Worm (Caenorhabditis elegans) whole organism, L2 larva: ENCODE data around the gene srg-67.
"Not testable (repeated sequence)": the region's sequence is repeated elsewhere in the genome, so short reads cannot be mapped to it uniquely, and the experiment has no call there.

Source experiments
- C34F6.9 ChIP-seq: fragments of 150-350 bp; optimal IDR thresholded peaks from 2 replicates; lab custom pipeline; 2014; ENCODE audit warnings: missing biosample characterization, missing genetic modification characterization
- F13H6.1 ChIP-seq: sonication (generic microtip); optimal IDR thresholded peaks from 2 replicates; lab custom pipeline; 2016; ENCODE audit warnings: missing genetic modification characterization, missing compliant biosample characterization
- R02D3.7 ChIP-seq: fragments of 150-350 bp; optimal IDR thresholded peaks from 2 replicates; lab custom pipeline; 2014; ENCODE audit warnings: missing biosample characterization, missing genetic modification characterization
- Y55F3AM.14 ChIP-seq: fragments of 200-800 bp; sonication (Bioruptor generic); optimal IDR thresholded peaks from 2 replicates; lab custom pipeline; 2018; ENCODE audit warnings: mild to moderate bottlenecking, missing genetic modification characterization, missing compliant biosample characterization
- alr-1 ChIP-seq: fragments of 150-350 bp; optimal IDR thresholded peaks from 2 replicates; lab custom pipeline; 2014; ENCODE audit warnings: missing biosample characterization, missing genetic modification characterization
- aly-2 ChIP-seq: fragments of 150-350 bp; optimal IDR thresholded peaks from 2 replicates; lab custom pipeline; 2014; ENCODE audit warnings: missing biosample characterization, missing genetic modification characterization
- ama-1 ChIP-seq: fragments of 150-350 bp; optimal IDR thresholded peaks from 2 replicates; lab custom pipeline; 2018; ENCODE audit warnings: inconsistent platforms
- blmp-1 ChIP-seq: sonication (generic microtip); optimal IDR thresholded peaks from 2 replicates; lab custom pipeline; 2017; ENCODE audit warnings: missing genetic modification characterization, mild to moderate bottlenecking, missing compliant biosample characterization, antibody characterized with exemption, moderate library complexity; ENCODE audit not compliant: insufficient read depth
- crh-2 ChIP-seq: sonication (generic microtip); optimal IDR thresholded peaks from 2 replicates; lab custom pipeline; 2017; ENCODE audit warnings: missing biosample characterization, missing genetic modification characterization
- dmd-4 ChIP-seq: sonication (generic microtip); optimal IDR thresholded peaks from 2 replicates; lab custom pipeline; 2017; ENCODE audit warnings: missing biosample characterization, missing genetic modification characterization
- egl-27 ChIP-seq: sonication (generic microtip); optimal IDR thresholded peaks from 3 replicates; lab custom pipeline; 2017; ENCODE audit warnings: missing biosample characterization, missing genetic modification reagents, missing genetic modification characterization
- elt-3 ChIP-seq: sonication (generic microtip); optimal IDR thresholded peaks from 2 replicates; lab custom pipeline; 2017; ENCODE audit warnings: missing biosample characterization, missing genetic modification characterization
- gmeb-1 ChIP-seq: fragments of 150-350 bp; optimal IDR thresholded peaks from 2 replicates; lab custom pipeline; 2014; ENCODE audit warnings: missing biosample characterization, missing genetic modification characterization
- lin-11 ChIP-seq: fragments of 150-350 bp; sonication (generic microtip); optimal IDR thresholded peaks from 2 replicates; lab custom pipeline; 2014; ENCODE audit warnings: missing biosample characterization, missing genetic modification characterization, inconsistent platforms, mixed read lengths
- lin-13 ChIP-seq: fragments of 150-350 bp; optimal IDR thresholded peaks from 2 replicates; lab custom pipeline; 2014; ENCODE audit warnings: missing biosample characterization, missing genetic modification reagents, missing genetic modification characterization
- lin-39 ChIP-seq: fragments of 150-350 bp; optimal IDR thresholded peaks from 2 replicates; lab custom pipeline; 2014; ENCODE audit warnings: missing biosample characterization, missing genetic modification reagents, missing genetic modification characterization
- lsy-2 ChIP-seq, 2 experiments: fragments of 150-350 bp in 1 of 2; sonication (generic microtip) in 1 of 2; optimal IDR thresholded peaks; 2 replicates each; lab custom pipeline; 2014 to 2017; ENCODE audit warnings: missing biosample characterization in 2 of 2, missing genetic modification characterization in 2 of 2
- mbf-1 ChIP-seq: sonication (generic microtip); optimal IDR thresholded peaks from 2 replicates; lab custom pipeline; 2017; ENCODE audit warnings: missing biosample characterization, missing genetic modification characterization
- mdl-1 ChIP-seq, 2 experiments: fragments of 150-350 bp in 1 of 2; sonication (generic microtip) in 1 of 2; optimal IDR thresholded peaks; 2 replicates each; lab custom pipeline; 2017; ENCODE audit warnings: missing biosample characterization in 2 of 2, missing genetic modification characterization in 2 of 2
- nhr-10 ChIP-seq: sonication (generic microtip); optimal IDR thresholded peaks from 2 replicates; lab custom pipeline; 2017; ENCODE audit warnings: missing biosample characterization, missing genetic modification characterization
- nhr-12 ChIP-seq: fragments of 150-350 bp; optimal IDR thresholded peaks from 2 replicates; lab custom pipeline; 2014; ENCODE audit warnings: missing biosample characterization, missing genetic modification characterization
- nhr-129 ChIP-seq: fragments of 150-350 bp; optimal IDR thresholded peaks from 2 replicates; lab custom pipeline; 2014; ENCODE audit warnings: missing biosample characterization, missing genetic modification characterization
- nhr-21 ChIP-seq: fragments of 150-350 bp; optimal IDR thresholded peaks from 2 replicates; lab custom pipeline; 2014; ENCODE audit warnings: missing biosample characterization, missing genetic modification characterization
- sem-4 ChIP-seq: fragments of 150-350 bp; optimal IDR thresholded peaks from 2 replicates; lab custom pipeline; 2014; ENCODE audit warnings: missing biosample characterization, missing genetic modification reagents, missing genetic modification characterization
- sma-3 ChIP-seq: sonication (generic microtip); optimal IDR thresholded peaks from 2 replicates; lab custom pipeline; 2016; ENCODE audit warnings: missing genetic modification reagents, missing genetic modification characterization, missing compliant biosample characterization
- unc-39 ChIP-seq: fragments of 150-350 bp; optimal IDR thresholded peaks from 2 replicates; lab custom pipeline; 2014; ENCODE audit warnings: missing biosample characterization, missing genetic modification characterization
- unc-55 ChIP-seq: fragments of 150-350 bp; sonication (generic microtip); optimal IDR thresholded peaks from 3 replicates; lab custom pipeline; 2014; ENCODE audit warnings: missing biosample characterization, missing genetic modification reagents, missing genetic modification characterization
- unc-62 ChIP-seq: fragments of 150-350 bp; optimal IDR thresholded peaks from 2 replicates; lab custom pipeline; 2014; ENCODE audit warnings: missing biosample characterization, missing genetic modification reagents, missing genetic modification characterization
- zag-1 ChIP-seq: fragments of 150-350 bp; optimal IDR thresholded peaks from 2 replicates; lab custom pipeline; 2014; ENCODE audit warnings: missing biosample characterization, missing genetic modification characterization
- ztf-11 ChIP-seq: sonication (generic microtip); optimal IDR thresholded peaks from 2 replicates; lab custom pipeline; 2017; ENCODE audit warnings: missing biosample characterization, missing genetic modification characterization

Gene srg-67

ce11 chrV:5488766-5489165, 26.0 kb upstream of the srg-67 start, which contains the start of gene grl-18:
Gene grl-18 (minus strand): TSS chrV:5488866.
- TF ChIP-seq nhr-10 (no peak), R02D3.7 (no peak), mdl-1 (tag; optimal IDR thresholded peaks at IDR 0.05; lab: Kevin White, UChicago) (no peak), sem-4 (tag; lab: Kevin White, UChicago) (no peak), crh-2 (no peak)

- TF ChIP-seq zag-1 (no peak), lin-11 (tag; lab: Kevin White, UChicago) (no peak), F13H6.1 (tag; lab: Kevin White, UChicago) (no peak), egl-27 (tag; lab: Kevin White, UChicago) (no peak), blmp-1 (tag; lab: Kevin White, UChicago) (no peak), nhr-12 (tag; lab: Kevin White, UChicago) (no peak), unc-39 (tag; lab: Kevin White, UChicago) (no peak), nhr-21 (tag; lab: Kevin White, UChicago) (no peak), Y55F3AM.14 (GFP tag; lab: Kevin White, UChicago) (no peak), gmeb-1 (tag; lab: Kevin White, UChicago) (no peak), mdl-1 (tag; optimal IDR thresholded peaks at IDR 0.05; lab: Kevin White, UChicago) (no peak)
Observed at ce11 chrV:5487180-5487579, 24.4 kb upstream of the srg-67 start.

ce11 chrV:5484866-5485265, 22.1 kb upstream of the srg-67 start, which contains the start of gene srg-65:
Gene srg-65 (minus strand): TSS chrV:5484966.
- TF ChIP-seq elt-3 (tag; lab: Kevin White, UChicago) (no peak), F13H6.1 (tag; lab: Kevin White, UChicago) (no peak), zag-1 (no peak)

- no peak for TF ChIP-seq alr-1 (tag; lab: Kevin White, UChicago)
- TF ChIP-seq, all 48 proteins: peak for 0
Observed at ce11 chrV:5482315-5482714, 19.5 kb upstream of the srg-67 start, which contains the start of gene srg-66. Gene srg-66 (minus strand): TSS chrV:5482415.

ce11 chrV:5477719-5478118, 14.9 kb upstream of the srg-67 start:
- TF ChIP-seq unc-55 (peak; percentile 20), elt-3 (tag; lab: Kevin White, UChicago) (no peak)
- TF ChIP-seq, all 48 proteins: peak for 1

ce11 chrV:5470930-5471329, 8.1 kb upstream of the srg-67 start, which contains the start of gene ZC317.7:
Gene ZC317.7 (minus strand): TSS chrV:5471030.
- TF ChIP-seq egl-27 (tag; lab: Kevin White, UChicago); crh-2; sma-3 (GFP tag; lab: Kevin White, UChicago): not testable (repeated sequence)

ce11 chrV:5468489-5468888, 5.7 kb upstream of the srg-67 start, which contains the start of gene ZC317.6:
Gene ZC317.6 (minus strand): TSS chrV:5468589.
- TF ChIP-seq nhr-10; egl-27 (tag; lab: Kevin White, UChicago); dmd-4 (tag; lab: Kevin White, UChicago): not testable (repeated sequence)

- TF ChIP-seq ztf-11 (tag; lab: Kevin White, UChicago), result no peak
- no peak for TF ChIP-seq nhr-129
Observed at ce11 chrV:5465335-5465734, 2.5 kb upstream of the srg-67 start, which contains the start of gene srg-68. Gene srg-68 (minus strand): TSS chrV:5465435.

ce11 chrV:5459806-5460205, 3.0 kb downstream of the srg-67 start, which contains the start of gene ZC317.2:
Gene ZC317.2 (plus strand): TSS chrV:5460106.
- no peak for TF ChIP-seq egl-27 (tag; lab: Kevin White, UChicago)
- TF ChIP-seq lin-39 (tag; lab: Kevin White, UChicago), result no peak
- TF ChIP-seq sem-4 (tag; lab: Kevin White, UChicago), result no peak
- no peak for TF ChIP-seq Y55F3AM.14 (GFP tag; lab: Kevin White, UChicago)
- no peak for TF ChIP-seq aly-2 (tag; lab: Kevin White, UChicago)
- TF ChIP-seq mdl-1 (tag; optimal IDR thresholded peaks at IDR 0.05; lab: Kevin White, UChicago), result no peak
- no peak for TF ChIP-seq ama-1 (lab: Kevin White, UChicago)
- no peak for TF ChIP-seq lsy-2 (tag; optimal IDR thresholded peaks at IDR 0.05; lab: Kevin White, UChicago)
- no peak for TF ChIP-seq blmp-1 (tag; lab: Kevin White, UChicago)
- no peak for TF ChIP-seq unc-62 (GFP tag; lab: Kevin White, UChicago)
- no peak for TF ChIP-seq C34F6.9 (tag; lab: Kevin White, UChicago)
- no peak for TF ChIP-seq nhr-10
- no peak for TF ChIP-seq mbf-1
- TF ChIP-seq lin-13 (GFP tag; lab: Kevin White, UChicago), result no peak
- TF ChIP-seq elt-3 (tag; lab: Kevin White, UChicago), result no peak
